Fruit fly (Drosophila melanogaster) whole organism, adult: ENCODE measurements around the gene CG31064.

Experiments
- CG12768 ChIP-seq: fragments of 200-800 bp; sonication (Bioruptor generic); optimal IDR thresholded peaks from 2 replicates; lab custom pipeline; 2017; ENCODE audit warnings: missing biosample characterization, missing genetic modification characterization, mild to moderate bottlenecking, moderate library complexity, missing genetic modification reagents
- CG1620 ChIP-seq: fragments of 200-800 bp; sonication (Bioruptor generic); optimal IDR thresholded peaks from 2 replicates; lab custom pipeline; 2016; ENCODE audit warnings: missing biosample characterization, missing genetic modification characterization
- CG7101 ChIP-seq: fragments of 200-800 bp; sonication (Bioruptor generic); optimal IDR thresholded peaks from 2 replicates; lab custom pipeline; 2018; ENCODE audit warnings: missing biosample characterization, mild to moderate bottlenecking, missing genetic modification characterization, moderate library complexity
- Crg-1 ChIP-seq: fragments of 200-800 bp; sonication (Bioruptor generic); optimal IDR thresholded peaks from 2 replicates; lab custom pipeline; 2016; ENCODE audit warnings: missing biosample characterization, missing genetic modification characterization
- bab1 ChIP-seq: fragments of 200-800 bp; sonication (Bioruptor generic); optimal IDR thresholded peaks from 3 replicates; lab custom pipeline; 2019; ENCODE audit warnings: missing biosample characterization, mild to moderate bottlenecking, missing genetic modification characterization, moderate library complexity
- cnc ChIP-seq, 2 experiments: fragments of >200 bp; optimal IDR thresholded peaks; 2 replicates each; lab custom pipeline; 2017
- pad ChIP-seq: fragments of 200-800 bp; sonication (Bioruptor generic); optimal IDR thresholded peaks from 3 replicates; lab custom pipeline; 2017; ENCODE audit warnings: missing biosample characterization, missing genetic modification characterization, mild to moderate bottlenecking, moderate library complexity, missing genetic modification reagents
- toe ChIP-seq: fragments of 200-800 bp; sonication (Bioruptor generic); optimal IDR thresholded peaks from 2 replicates; lab custom pipeline; 2016; ENCODE audit warnings: missing biosample characterization, missing genetic modification characterization

- TF ChIP-seq toe (GFP tag; lab: Kevin White, UChicago) (no peak), bab1 (GFP tag; lab: Kevin White, UChicago) (no peak), pad (GFP tag; lab: Kevin White, UChicago) (no peak), Crg-1 (GFP tag; lab: Kevin White, UChicago) (no peak), CG7101 (tag; lab: Kevin White, UChicago) (no peak), CG12768 (GFP tag; lab: Kevin White, UChicago) (no peak), CG1620 (no peak), cnc (optimal IDR thresholded peaks at IDR 0.05; lab: Kevin White, UChicago) (no peak)
Measured at dm6 chr3R:27212979-27213580, 25.8 kb downstream of the CG31064 start.
